Worm (Caenorhabditis elegans) whole organism, L3 larva: Measurements from ENCODE around the gene gst-32.

Experiments
- ceh-9 ChIP-seq: sonication (generic microtip); optimal IDR thresholded peaks from 2 replicates; lab custom pipeline; 2018; ENCODE audit warnings: missing biosample characterization, missing genetic modification characterization
- elt-1 ChIP-seq: fragments of 150-350 bp; optimal IDR thresholded peaks from 2 replicates; lab custom pipeline; 2014; ENCODE audit warnings: missing biosample characterization, missing genetic modification characterization
- fos-1 ChIP-seq: fragments of 150-350 bp; optimal IDR thresholded peaks from 2 replicates; lab custom pipeline; 2014; ENCODE audit warnings: missing biosample characterization, missing genetic modification characterization
- nhr-76 ChIP-seq: fragments of 150-350 bp; sonication (generic microtip); optimal IDR thresholded peaks from 5 replicates; lab custom pipeline; 2014; ENCODE audit warnings: missing biosample characterization, missing genetic modification characterization
- skn-1 ChIP-seq: fragments of 150-350 bp; optimal IDR thresholded peaks from 2 replicates; lab custom pipeline; 2014; ENCODE audit warnings: missing biosample characterization, missing genetic modification characterization

- TF ChIP-seq fos-1 (tag; lab: Kevin White, UChicago) (no peak), nhr-76 (tag; lab: Kevin White, UChicago) (no peak), skn-1 (tag; lab: Kevin White, UChicago) (no peak), ceh-9 (tag; lab: Kevin White, UChicago) (no peak), elt-1 (tag; lab: Kevin White, UChicago) (no peak)
These were observed 29.2 kb upstream of the gst-32 start for ce11 chrII:15207562-15207961.
